Worm (Caenorhabditis elegans) whole organism, L4/young adult: Measurements from ENCODE around the gene C01G12.16.

ENCODE experiments used
- W03F9.2 ChIP-seq: fragments of 150-350 bp; optimal IDR thresholded peaks from 2 replicates; lab custom pipeline; 2014; ENCODE audit warnings: missing biosample characterization, missing genetic modification characterization
- dao-5 ChIP-seq: sonication (generic microtip); optimal IDR thresholded peaks from 2 replicates; lab custom pipeline; 2016; ENCODE audit warnings: missing genotype, missing genetic modification characterization, moderate library complexity, missing compliant biosample characterization
- him-1 ChIP-seq: sonication (generic microtip); optimal IDR thresholded peaks from 2 replicates; lab custom pipeline; 2016; ENCODE audit warnings: missing genotype, missing genetic modification reagents, missing genetic modification characterization, missing compliant biosample characterization

- no peak for TF ChIP-seq him-1 (tag; lab: Kevin White, UChicago)
- no peak for TF ChIP-seq dao-5
- no peak for TF ChIP-seq W03F9.2 (tag; lab: Kevin White, UChicago)
Observed at ce11 chrIII:4123900-4124299, 37.1 kb upstream of the C01G12.16 start.
